Fruit fly (Drosophila melanogaster) ovary, adult (tissue): ENCODE data around the gene CG45080.

Source experiments
- CG17801 ChIP-seq: fragments of 200-800 bp; optimal IDR thresholded peaks from 2 replicates; lab custom pipeline; 2019; ENCODE audit warnings: missing biosample characterization, mild to moderate bottlenecking, missing genetic modification characterization, moderate library complexity; ENCODE audit not compliant: partially characterized antibody

The CG45080 gene

dm6 chr3R:13319170-13319569 is at the start of gene CG45080:
Gene CG45080, minus strand, starts transcription at chr3R:13319270.
- no peak for TF ChIP-seq CG17801 (GFP tag; lab: Kevin White, UChicago)

dm6 chr3R:13366561-13367518 is 47.8 kb upstream of the CG45080 start, which contains the start of gene Elp6:
Gene Elp6, minus strand, starts transcription at chr3R:13366910.
- TF ChIP-seq CG17801 (GFP tag; lab: Kevin White, UChicago), result peak; percentile 36

- no peak for TF ChIP-seq CG17801 (GFP tag; lab: Kevin White, UChicago)
Measured at dm6 chr3R:13365665-13366414, 46.8 kb upstream of the CG45080 start.

- TF ChIP-seq CG17801 (GFP tag; lab: Kevin White, UChicago), result peak; percentile 95
Measured at dm6 chr3R:13364175-13365174, 45.4 kb upstream of the CG45080 start, which contains the start of gene Dic1. Gene Dic1, plus strand, starts transcription at chr3R:13364938.

dm6 chr3R:13363347-13363994 is 44.4 kb upstream of the CG45080 start:
- no peak for TF ChIP-seq CG17801 (GFP tag; lab: Kevin White, UChicago)

dm6 chr3R:13360108-13360507 is 41.0 kb upstream of the CG45080 start:
- no peak for TF ChIP-seq CG17801 (GFP tag; lab: Kevin White, UChicago)

dm6 chr3R:13356960-13357359 is 37.9 kb upstream of the CG45080 start:
- TF ChIP-seq CG17801 (GFP tag; lab: Kevin White, UChicago), result no peak

dm6 chr3R:13353373-13353772 is 34.3 kb upstream of the CG45080 start, which contains the start of gene mthl12:
Gene mthl12, plus strand, starts transcription at chr3R:13353673.
- TF ChIP-seq CG17801 (GFP tag; lab: Kevin White, UChicago), result no peak

- no peak for TF ChIP-seq CG17801 (GFP tag; lab: Kevin White, UChicago)
Measured at dm6 chr3R:13338030-13338429, 19.0 kb upstream of the CG45080 start, which contains the start of gene PK2-R1. Gene PK2-R1, plus strand, starts transcription at chr3R:13338330.

dm6 chr3R:13334007-13334406 is 14.9 kb upstream of the CG45080 start, which contains the start of gene PK2-R2:
Gene PK2-R2, minus strand, starts transcription at chr3R:13334166.
- TF ChIP-seq CG17801 (GFP tag; lab: Kevin White, UChicago), result no peak

- TF ChIP-seq CG17801 (GFP tag; lab: Kevin White, UChicago), result no peak
Measured at dm6 chr3R:13333031-13333430, 14.0 kb upstream of the CG45080 start.

dm6 chr3R:13319873-13320272 is 803 bp upstream of the CG45080 start:
- peak; percentile 9 for TF ChIP-seq CG17801 (GFP tag; lab: Kevin White, UChicago)

dm6 chr3R:13313088-13313487 is 6.0 kb downstream of the CG45080 start, which contains the start of gene CG44142:
Gene CG44142, minus strand, starts transcription at chr3R:13313188.
- TF ChIP-seq CG17801 (GFP tag; lab: Kevin White, UChicago), result no peak
